Fruit fly (Drosophila melanogaster): ENCODE results near the gene CG6813.

CG6813 gene

dm6 chr3R:11623025-11623424 lies 3.4 kb downstream of the CG6813 start, which contains the start of gene CG14711 (continued):
- TF ChIP-seq CG9932 (GFP tag; IDR thresholded peaks at IDR 0.05), result peak; percentile 92
- TF ChIP-seq hth (optimal IDR thresholded peaks at IDR 0.05), result no peak
- TF ChIP-seq Drgx (GFP tag; IDR thresholded peaks at IDR 0.05), result peak; percentile 67
- TF ChIP-seq scrt (GFP tag; optimal IDR thresholded peaks at IDR 0.05), result peak; percentile 61
- peak; percentile 86 for TF ChIP-seq trem (tag; optimal IDR thresholded peaks at IDR 0.05)
- peak; percentile 78 for TF ChIP-seq tap (tag; optimal IDR thresholded peaks at IDR 0.05)
- peak; percentile 77; the same call in 2 of the 3 replicates for TF ChIP-seq hb (GFP tag; IDR thresholded peaks at IDR 0.05; ENCODE audit: partially characterized antibody)
- peak; percentile 67 for TF ChIP-seq CG3838 (GFP tag; optimal IDR thresholded peaks at IDR 0.05)
- no peak for TF ChIP-seq odd (GFP tag; optimal IDR thresholded peaks at IDR 0.05)
- no peak for TF ChIP-seq Hmr (GFP tag; optimal IDR thresholded peaks at IDR 0.05)
- no peak for TF ChIP-seq Eip74EF (GFP tag; optimal IDR thresholded peaks at IDR 0.05)
- TF ChIP-seq tll (GFP tag; optimal IDR thresholded peaks at IDR 0.05), result peak in 1 of 2 experiments; percentile 10
- peak; percentile 74 for TF ChIP-seq CG12104 (GFP tag; optimal IDR thresholded peaks at IDR 0.05)
- TF ChIP-seq Hey (tag; optimal IDR thresholded peaks at IDR 0.05), result no peak
- peak; percentile 87 for TF ChIP-seq CG15601 (tag; optimal IDR thresholded peaks at IDR 0.05)
- TF ChIP-seq ham (GFP tag; IDR thresholded peaks at IDR 0.05), result peak; percentile 46; the same call in 1 of the 2 replicates
- peak; percentile 97 for TF ChIP-seq sens (GFP tag)
- TF ChIP-seq CG2678 (tag; optimal IDR thresholded peaks at IDR 0.05), result no peak
- peak; percentile 20 to 72 for TF ChIP-seq chif (GFP tag; optimal IDR thresholded peaks at IDR 0.05)
- peak; percentile 69 for TF ChIP-seq inv (GFP tag; IDR thresholded peaks at IDR 0.05; ENCODE audit: partially characterized antibody)
- peak; percentile 58 for TF ChIP-seq grn (GFP tag; optimal IDR thresholded peaks at IDR 0.05)
- peak; percentile 73 for TF ChIP-seq Asciz (GFP tag; optimal IDR thresholded peaks at IDR 0.05)
- peak; percentile 59 for TF ChIP-seq CG7271 (tag; optimal IDR thresholded peaks at IDR 0.05)
- TF ChIP-seq CG14860 (GFP tag; IDR thresholded peaks at IDR 0.05; ENCODE audit: partially characterized antibody), result peak; percentile 76; the same call in 2 of the 3 replicates
- no peak for TF ChIP-seq pan (optimal IDR thresholded peaks at IDR 0.05)
- TF ChIP-seq pan (GFP tag; optimal IDR thresholded peaks at IDR 0.05 in 1 of 2, IDR thresholded peaks at IDR 0.05 in 1 of 2), result peak in 1 of 2 experiments; percentile 86
- peak; percentile 67 to 89 for TF ChIP-seq dpn (GFP tag; optimal IDR thresholded peaks at IDR 0.05)
- TF ChIP-seq salm (tag; optimal IDR thresholded peaks at IDR 0.05), result peak; percentile 79
- peak; percentile 93 for TF ChIP-seq CG12391 (tag; optimal IDR thresholded peaks at IDR 0.05)
- TF ChIP-seq CkIIα-i1 (GFP tag; IDR thresholded peaks at IDR 0.05), result no peak
- TF ChIP-seq CG1832 (GFP tag; optimal IDR thresholded peaks at IDR 0.05), result no peak
- no peak for TF ChIP-seq CG31365 (tag; optimal IDR thresholded peaks at IDR 0.05)
- peak; percentile 64; the same call in 1 of the 2 replicates for TF ChIP-seq CG8765 (GFP tag; IDR thresholded peaks at IDR 0.05)
- TF ChIP-seq HLH3B (GFP tag; IDR thresholded peaks at IDR 0.05), result peak; percentile 82
- no peak for TF ChIP-seq CG7839 (tag; optimal IDR thresholded peaks at IDR 0.05)
- peak; percentile 42; the same call in 1 of the 2 replicates for TF ChIP-seq Rx (GFP tag; IDR thresholded peaks at IDR 0.05)
- TF ChIP-seq zfh1 (GFP tag; IDR thresholded peaks at IDR 0.05), result peak; percentile 82
- TF ChIP-seq danr (GFP tag; IDR thresholded peaks at IDR 0.05), result peak; percentile 65
- TF ChIP-seq CG10959 (GFP tag; IDR thresholded peaks at IDR 0.05), result peak; percentile 73
- TF ChIP-seq CG32767 (GFP tag; IDR thresholded peaks at IDR 0.05), result peak; percentile 60; the same call in 1 of the 2 replicates
- peak; percentile 40 for TF ChIP-seq Sin3A (optimal IDR thresholded peaks at IDR 0.05)
- TF ChIP-seq Doc2 (GFP tag; IDR thresholded peaks at IDR 0.05), result no peak
- peak; percentile 85 for TF ChIP-seq NfI (GFP tag; optimal IDR thresholded peaks at IDR 0.05)
- no peak for TF ChIP-seq Hr39 (optimal IDR thresholded peaks at IDR 0.05)
- TF ChIP-seq CG32772 (GFP tag; IDR thresholded peaks at IDR 0.05), result peak; percentile 83
- peak; percentile 66 for TF ChIP-seq trh (GFP tag; optimal IDR thresholded peaks at IDR 0.05)
- peak; percentile 96 for TF ChIP-seq MBD-R2 (GFP tag; IDR thresholded peaks at IDR 0.05)
- peak; percentile 80 for TF ChIP-seq sd (tag; optimal IDR thresholded peaks at IDR 0.05)
- peak; percentile 77 for TF ChIP-seq CG30020 (tag; optimal IDR thresholded peaks at IDR 0.05)
- TF ChIP-seq CG14050 (GFP tag; IDR thresholded peaks at IDR 0.05), result peak; percentile 75
- TF ChIP-seq H15 (GFP tag; IDR thresholded peaks at IDR 0.05), result peak; percentile 78

All from whole organism, embryonic.